In genomic region chrII:13834380-13835194, ce11 we compare ENCODE assay signal across 5 worm cellular contexts.
TF ChIP-seq lines count a peak whose summit lies in the region.

No protein-coding gene starts in this region.

TF ChIP-seq in whole organism, L1 larva, 84 proteins besides CTCF, POLR2A, EP300 and RAD21 (continues in another document):
- TF ChIP-seq efl-3 (GFP tag; optimal IDR thresholded peaks at IDR 0.05; lab: Kevin White, UChicago) (peak; percentile 41), ceh-90 (tag; optimal IDR thresholded peaks at IDR 0.05; lab: Kevin White, UChicago) (peak; percentile 20), nhr-28 (tag; optimal IDR thresholded peaks at IDR 0.05; lab: Kevin White, UChicago) (no peak), unc-86 (tag; optimal IDR thresholded peaks at IDR 0.05; lab: Kevin White, UChicago) (peak; percentile 91), rnt-1 (tag; optimal IDR thresholded peaks at IDR 0.05; lab: Kevin White, UChicago) (peak; percentile 87), mab-9 (GFP tag; IDR thresholded peaks at IDR 0.05; lab: Robert Waterston, UW) (peak; percentile 74), mep-1 (tag; optimal IDR thresholded peaks at IDR 0.05; lab: Kevin White, UChicago) (peak; percentile 93), pqm-1 (tag; optimal IDR thresholded peaks at IDR 0.05; lab: Kevin White, UChicago) (no peak), lin-15B (tag; optimal IDR thresholded peaks at IDR 0.05; lab: Kevin White, UChicago) (peak; percentile 88), unc-62 (GFP tag; optimal IDR thresholded peaks at IDR 0.05; lab: Kevin White, UChicago) (no peak), tlp-1 (tag; optimal IDR thresholded peaks at IDR 0.05; lab: Kevin White, UChicago) (no peak), snpc-4 (tag; optimal IDR thresholded peaks at IDR 0.05; lab: Kevin White, UChicago) (peak; percentile 100), nhr-84 (tag; optimal IDR thresholded peaks at IDR 0.05; lab: Kevin White, UChicago) (no peak), lsy-2 (tag; optimal IDR thresholded peaks at IDR 0.05; lab: Kevin White, UChicago) (peak; percentile 92 to 93), grh-1 (GFP tag; IDR thresholded peaks at IDR 0.05; lab: Robert Waterston, UW) (peak; percentile 79), xbp-1 (tag; optimal IDR thresholded peaks at IDR 0.05; lab: Kevin White, UChicago) (peak; percentile 95), ztf-4 (tag; optimal IDR thresholded peaks at IDR 0.05; lab: Kevin White, UChicago) (peak; percentile 88), C04F5.9 (tag; optimal IDR thresholded peaks at IDR 0.05; lab: Kevin White, UChicago) (peak; percentile 72), ztf-11 (tag; optimal IDR thresholded peaks at IDR 0.05; lab: Kevin White, UChicago) (peak; percentile 25 to 88)

TF ChIP-seq in whole organism, L3 larva, 47 proteins besides CTCF, POLR2A, EP300 and RAD21 (continues in another document):
- peak; percentile 96 for TF ChIP-seq nhr-23 (tag; optimal IDR thresholded peaks at IDR 0.05; lab: Kevin White, UChicago)
- TF ChIP-seq sea-2 (GFP tag; optimal IDR thresholded peaks at IDR 0.05; lab: Kevin White, UChicago), result peak; percentile 78
- TF ChIP-seq zag-1 (tag; optimal IDR thresholded peaks at IDR 0.05; lab: Kevin White, UChicago), result no peak
- TF ChIP-seq nhr-43 (tag; optimal IDR thresholded peaks at IDR 0.05; lab: Kevin White, UChicago; ENCODE audit: poor library complexity, severe bottlenecking), result peak; percentile 93
- peak; percentile 34 for TF ChIP-seq daf-12 (tag; optimal IDR thresholded peaks at IDR 0.05; lab: Kevin White, UChicago)
- TF ChIP-seq nhr-237 (tag; optimal IDR thresholded peaks at IDR 0.05; lab: Kevin White, UChicago), result peak; percentile 24
- no peak for TF ChIP-seq nhr-11 (tag; optimal IDR thresholded peaks at IDR 0.05; lab: Kevin White, UChicago)
- no peak for TF ChIP-seq nhr-28 (tag; optimal IDR thresholded peaks at IDR 0.05; lab: Kevin White, UChicago)
- TF ChIP-seq eor-1 (tag; optimal IDR thresholded peaks at IDR 0.05; lab: Kevin White, UChicago), result peak in 1 of 2 experiments; percentile 68
- peak; percentile 58 for TF ChIP-seq fkh-10 (GFP tag; optimal IDR thresholded peaks at IDR 0.05; lab: Kevin White, UChicago)
- peak; percentile 96 for TF ChIP-seq pha-4 (tag; optimal IDR thresholded peaks at IDR 0.05; lab: Kevin White, UChicago)
- peak; percentile 90 for TF ChIP-seq nhr-77 (tag; optimal IDR thresholded peaks at IDR 0.05; lab: Kevin White, UChicago)
- peak; percentile 74 for TF ChIP-seq ceh-28 (tag; optimal IDR thresholded peaks at IDR 0.05; lab: Kevin White, UChicago)
- TF ChIP-seq jun-1 (tag; optimal IDR thresholded peaks at IDR 0.05; lab: Kevin White, UChicago), result peak; percentile 81
- TF ChIP-seq lin-39 (tag; optimal IDR thresholded peaks at IDR 0.05; lab: Kevin White, UChicago), result peak; percentile 98
- TF ChIP-seq snpc-4 (tag; optimal IDR thresholded peaks at IDR 0.05; lab: Kevin White, UChicago), result peak; percentile 100
- TF ChIP-seq R02D3.7 (tag; optimal IDR thresholded peaks at IDR 0.05; lab: Kevin White, UChicago), result peak; percentile 74
- peak; percentile 88 for TF ChIP-seq lin-15B (tag; optimal IDR thresholded peaks at IDR 0.05; lab: Kevin White, UChicago)

TF ChIP-seq in whole organism, early embryonic, 17 proteins besides CTCF, POLR2A, EP300 and RAD21:
- TF ChIP-seq tbx-37 (GFP tag; conservative IDR thresholded peaks at IDR 0.05; lab: Robert Waterston, UW) (peak; percentile 74), ceh-13 (GFP tag; optimal IDR thresholded peaks at IDR 0.05; lab: Kevin White, UChicago) (peak; percentile 60), scrt-1 (GFP tag; IDR thresholded peaks at IDR 0.05; lab: Robert Waterston, UW) (peak; percentile 84), ets-7 (tag; optimal IDR thresholded peaks at IDR 0.05; lab: Kevin White, UChicago) (peak; percentile 53), aly-1 (tag; optimal IDR thresholded peaks at IDR 0.05; lab: Kevin White, UChicago) (peak; percentile 32), sea-1 (GFP tag; conservative IDR thresholded peaks at IDR 0.05; lab: Robert Waterston, UW) (peak; percentile 89), tra-4 (tag; optimal IDR thresholded peaks at IDR 0.05; lab: Kevin White, UChicago) (no peak), F13C5.2 (tag; optimal IDR thresholded peaks at IDR 0.05; lab: Kevin White, UChicago) (peak; percentile 85), ama-1 (optimal IDR thresholded peaks at IDR 0.05; lab: Kevin White, UChicago) (no peak), B0310.2 (tag; optimal IDR thresholded peaks at IDR 0.05; lab: Kevin White, UChicago) (peak; percentile 67), hmg-4 (GFP tag; optimal IDR thresholded peaks at IDR 0.05; lab: Kevin White, UChicago) (peak; percentile 91), pes-1 (GFP tag; IDR thresholded peaks at IDR 0.05; lab: Robert Waterston, UW) (peak; percentile 88), hnd-1 (tag; optimal IDR thresholded peaks at IDR 0.05; lab: Kevin White, UChicago) (peak; percentile 63), hmbx-1 (tag; optimal IDR thresholded peaks at IDR 0.05; lab: Kevin White, UChicago) (peak; percentile 30), ceh-36 (tag; optimal IDR thresholded peaks at IDR 0.05; lab: Kevin White, UChicago) (peak; percentile 72), tbx-11 (GFP tag; IDR thresholded peaks at IDR 0.05; lab: Robert Waterston, UW) (peak; percentile 82), flt-1 (GFP tag; IDR thresholded peaks at IDR 0.05; lab: Robert Waterston, UW) (peak; percentile 81)

TF ChIP-seq in whole organism, midembryonic, 9 proteins besides CTCF, POLR2A, EP300 and RAD21:
- TF ChIP-seq ref-1 (GFP tag; conservative IDR thresholded peaks at IDR 0.05; lab: Robert Waterston, UW) (peak; percentile 74), med-1 (GFP tag; optimal IDR thresholded peaks at IDR 0.05; lab: Kevin White, UChicago; ENCODE audit: insufficient read depth) (peak; percentile 31), ztf-23 (GFP tag; IDR thresholded peaks at IDR 0.05; lab: Robert Waterston, UW) (peak; percentile 91), cog-1 (tag; optimal IDR thresholded peaks at IDR 0.05; lab: Kevin White, UChicago) (peak; percentile 73), tab-1 (GFP tag; IDR thresholded peaks at IDR 0.05; lab: Robert Waterston, UW) (peak; percentile 90), flt-1 (GFP tag; IDR thresholded peaks at IDR 0.05; lab: Robert Waterston, UW) (peak; percentile 92), ztf-29 (GFP tag; IDR thresholded peaks at IDR 0.05; lab: Robert Waterston, UW) (peak; percentile 79), klf-2 (GFP tag; conservative IDR thresholded peaks at IDR 0.05; lab: Robert Waterston, UW) (peak; percentile 84), T22C8.4 (GFP tag; IDR thresholded peaks at IDR 0.05; lab: Robert Waterston, UW) (peak; percentile 83)

TF ChIP-seq in whole organism, young adult, 124 proteins besides CTCF, POLR2A, EP300 and RAD21 (continues in another document):
- peak; percentile 6 for TF ChIP-seq dpl-1 (GFP tag; optimal IDR thresholded peaks at IDR 0.05; lab: Kevin White, UChicago)
- TF ChIP-seq B0261.1 (tag; optimal IDR thresholded peaks at IDR 0.05; lab: Kevin White, UChicago), result peak; percentile 78
- TF ChIP-seq atf-7 (tag; optimal IDR thresholded peaks at IDR 0.05; lab: Kevin White, UChicago), result peak; percentile 66
- TF ChIP-seq F39B2.1 (GFP tag; IDR thresholded peaks at IDR 0.05; lab: Robert Waterston, UW), result no peak
- peak; percentile 87 for TF ChIP-seq pha-4 (tag; optimal IDR thresholded peaks at IDR 0.05; lab: Kevin White, UChicago)
- no peak for TF ChIP-seq B0019.2 (GFP tag; conservative IDR thresholded peaks at IDR 0.05; lab: Robert Waterston, UW)
- TF ChIP-seq hmg-20 (GFP tag; IDR thresholded peaks at IDR 0.05; lab: Robert Waterston, UW), result peak; percentile 76; the same call in 1 of the 2 replicates
- no peak for TF ChIP-seq nfya-1 (tag; optimal IDR thresholded peaks at IDR 0.05; lab: Kevin White, UChicago; ENCODE audit: borderline replicate concordance, insufficient read depth)
- TF ChIP-seq ceh-91 (GFP tag; IDR thresholded peaks at IDR 0.05; lab: Robert Waterston, UW), result 0 out of 2 replicates have a peak, but pooled peaks have one; percentile 34
- TF ChIP-seq T07F8.4 (tag; optimal IDR thresholded peaks at IDR 0.05; lab: Kevin White, UChicago), result peak; percentile 19
- TF ChIP-seq C06A6.2 (GFP tag; conservative IDR thresholded peaks at IDR 0.05; lab: Robert Waterston, UW), result peak; percentile 85
- TF ChIP-seq ztf-6 (GFP tag; IDR thresholded peaks at IDR 0.05; lab: Robert Waterston, UW), result 0 out of 2 replicates have a peak, but pooled peaks have one; percentile 38
- TF ChIP-seq lin-54 (GFP tag; optimal IDR thresholded peaks at IDR 0.05; lab: Kevin White, UChicago), result peak; percentile 76
- no peak for TF ChIP-seq lir-1 (GFP tag; conservative IDR thresholded peaks at IDR 0.05; lab: Robert Waterston, UW)
- TF ChIP-seq ceh-58 (GFP tag; IDR thresholded peaks at IDR 0.05; lab: Robert Waterston, UW), result no peak
- no peak for TF ChIP-seq Y53F4B.3 (GFP tag; IDR thresholded peaks at IDR 0.05; lab: Robert Waterston, UW)
- TF ChIP-seq him-1 (tag; optimal IDR thresholded peaks at IDR 0.05; lab: Kevin White, UChicago), result peak; percentile 55
- peak; percentile 8 for TF ChIP-seq ama-1 (optimal IDR thresholded peaks at IDR 0.05; lab: Kevin White, UChicago)
- TF ChIP-seq ama-1 (GFP tag; optimal IDR thresholded peaks at IDR 0.05; lab: Kevin White, UChicago), result peak in 1 of 2 experiments; percentile 85
- peak; percentile 52 for TF ChIP-seq ztf-22 (GFP tag; optimal IDR thresholded peaks at IDR 0.05; lab: Kevin White, UChicago)
- 0 out of 2 replicates have a peak, but pooled peaks have one; percentile 71 for TF ChIP-seq lag-1 (GFP tag; IDR thresholded peaks at IDR 0.05; lab: Robert Waterston, UW)
- peak; percentile 83 for TF ChIP-seq lin-26 (GFP tag; IDR thresholded peaks at IDR 0.05; lab: Robert Waterston, UW)
- TF ChIP-seq ztf-25 (GFP tag; IDR thresholded peaks at IDR 0.05; lab: Robert Waterston, UW), result 0 out of 2 replicates have a peak, but pooled peaks have one; percentile 44
- peak; percentile 65 for TF ChIP-seq madf-10 (tag; optimal IDR thresholded peaks at IDR 0.05; lab: Kevin White, UChicago)
- peak; percentile 84 for TF ChIP-seq F23B12.7 (tag; optimal IDR thresholded peaks at IDR 0.05; lab: Kevin White, UChicago; ENCODE audit: insufficient read depth)
- TF ChIP-seq let-526 (GFP tag; IDR thresholded peaks at IDR 0.05; lab: Robert Waterston, UW), result peak; percentile 55; the same call in 1 of the 2 replicates
- TF ChIP-seq somi-1 (GFP tag; optimal IDR thresholded peaks at IDR 0.05; lab: Kevin White, UChicago), result peak; percentile 81
- TF ChIP-seq lin-35 (GFP tag; optimal IDR thresholded peaks at IDR 0.05; lab: Kevin White, UChicago), result peak in 1 of 3 experiments; percentile 87
- TF ChIP-seq hmg-1.2 (GFP tag; IDR thresholded peaks at IDR 0.05; lab: Robert Waterston, UW), result peak; percentile 80
- no peak for TF ChIP-seq snpc-3.4 (tag; optimal IDR thresholded peaks at IDR 0.05; lab: Kevin White, UChicago)
- no peak for TF ChIP-seq hlh-26 (GFP tag; conservative IDR thresholded peaks at IDR 0.05; lab: Robert Waterston, UW)
- peak; percentile 63 for TF ChIP-seq attf-5 (GFP tag; optimal IDR thresholded peaks at IDR 0.05; lab: Kevin White, UChicago)
- TF ChIP-seq F33H1.4 (GFP tag; IDR thresholded peaks at IDR 0.05; lab: Robert Waterston, UW), result peak; percentile 24; the same call in 1 of the 2 replicates
- no peak for TF ChIP-seq akir-1 (GFP tag; optimal IDR thresholded peaks at IDR 0.05; lab: Kevin White, UChicago)

Comparison
In these comparisons a context has a peak if more than half of its experiments do, and no peak if none do; other contexts are left out.
1. Of the 8 proteins assayed by ChIP-seq in both whole organism, young adult and whole organism, L1 larva: peak only in whole organism, young adult: none; only in whole organism, L1 larva: efl-1; in both: ama-1, dpl-1, nhr-90, snpc-4 and unc-130; in neither: 1; mixed calls (peak in some experiments, not most) for 1.